Worm (Caenorhabditis elegans): ENCODE results near the gene T16G1.4.
A peak's percentile ranks its signal among the peaks of the same experiment; 100 is the strongest.

T16G1.4 gene

ce11 chrV:12970575-12971160, 29.0 kb upstream of the T16G1.4 start, which contains the start of gene pnn-1:
Gene pnn-1, plus strand, starts transcription at chrV:12971110.
- TF ChIP-seq F16B12.6 (tag; optimal IDR thresholded peaks at IDR 0.05) (peak; percentile 87), grh-1 (GFP tag; IDR thresholded peaks at IDR 0.05) (no peak), nhr-28 (tag; optimal IDR thresholded peaks at IDR 0.05) (no peak), mep-1 (tag; optimal IDR thresholded peaks at IDR 0.05) (peak; percentile 58), tbx-2 (tag; optimal IDR thresholded peaks at IDR 0.05) (peak; percentile 12), zip-4 (GFP tag; optimal IDR thresholded peaks at IDR 0.05) (no peak), efl-1 (optimal IDR thresholded peaks at IDR 0.05) (peak; percentile 40 to 58), efl-1 (GFP tag; optimal IDR thresholded peaks at IDR 0.05 in 1 of 2) (peak; percentile 49 to 95), ceh-90 (tag; optimal IDR thresholded peaks at IDR 0.05) (no peak), fkh-8 (tag; optimal IDR thresholded peaks at IDR 0.05) (no peak), mef-2 (tag; optimal IDR thresholded peaks at IDR 0.05) (no peak), alr-1 (tag; optimal IDR thresholded peaks at IDR 0.05; ENCODE audit: borderline replicate concordance) (no peak), sox-4 (tag; optimal IDR thresholded peaks at IDR 0.05) (no peak), pqm-1 (tag; optimal IDR thresholded peaks at IDR 0.05) (no peak), aly-2 (tag; optimal IDR thresholded peaks at IDR 0.05) (no peak), rnt-1 (tag; optimal IDR thresholded peaks at IDR 0.05) (no peak), C16A3.4 (tag; optimal IDR thresholded peaks at IDR 0.05) (peak; percentile 44), unc-130 (tag; optimal IDR thresholded peaks at IDR 0.05) (no peak), dpl-1 (GFP tag; optimal IDR thresholded peaks at IDR 0.05) (peak; percentile 29 to 69 (median 63)), ces-1 (GFP tag; optimal IDR thresholded peaks at IDR 0.05) (no peak), ceh-82 (tag; optimal IDR thresholded peaks at IDR 0.05) (no peak), unc-98 (GFP tag; IDR thresholded peaks at IDR 0.05) (no peak), ama-1 (optimal IDR thresholded peaks at IDR 0.05) (no peak), lsy-2 (tag; optimal IDR thresholded peaks at IDR 0.05) (peak; percentile 71 to 86), nhr-19 (GFP tag; conservative IDR thresholded peaks at IDR 0.05) (no peak), irx-1 (tag; optimal IDR thresholded peaks at IDR 0.05) (no peak), elt-2 (tag; optimal IDR thresholded peaks at IDR 0.05) (no peak), unc-62 (GFP tag; optimal IDR thresholded peaks at IDR 0.05) (no peak), lin-35 (GFP tag; optimal IDR thresholded peaks at IDR 0.05) (peak; percentile 28 to 63), nhr-11 (tag; optimal IDR thresholded peaks at IDR 0.05) (no peak), snpc-4 (tag; optimal IDR thresholded peaks at IDR 0.05) (no peak), nhr-71 (tag; optimal IDR thresholded peaks at IDR 0.05) (peak; percentile 44), C04F5.9 (tag; optimal IDR thresholded peaks at IDR 0.05) (no peak), lin-14 (GFP tag; optimal IDR thresholded peaks at IDR 0.05) (peak; percentile 37), sup-37 (GFP tag; optimal IDR thresholded peaks at IDR 0.05) (no peak), blmp-1 (tag; optimal IDR thresholded peaks at IDR 0.05) (peak; percentile 41), snu-23 (GFP tag; optimal IDR thresholded peaks at IDR 0.05) (peak; percentile 45), xbp-1 (tag; optimal IDR thresholded peaks at IDR 0.05) (peak; percentile 31), nhr-84 (tag; optimal IDR thresholded peaks at IDR 0.05) (no peak), nhr-76 (tag; optimal IDR thresholded peaks at IDR 0.05) (no peak), aha-1 (tag; optimal IDR thresholded peaks at IDR 0.05) (no peak), mdl-1 (tag; optimal IDR thresholded peaks at IDR 0.05) (no peak), sptf-1 (tag; optimal IDR thresholded peaks at IDR 0.05) (no peak), tlp-1 (tag; optimal IDR thresholded peaks at IDR 0.05) (no peak), nhr-20 (tag; optimal IDR thresholded peaks at IDR 0.05) (no peak), unc-30 (tag; optimal IDR thresholded peaks at IDR 0.05) (no peak), unc-86 (tag; optimal IDR thresholded peaks at IDR 0.05) (no peak), C34B4.2 (tag; optimal IDR thresholded peaks at IDR 0.05) (no peak), hpl-2 (GFP tag; optimal IDR thresholded peaks at IDR 0.05) (no peak), fkh-4 (tag; optimal IDR thresholded peaks at IDR 0.05; ENCODE audit: borderline replicate concordance) (no peak), isw-1 (GFP tag; IDR thresholded peaks at IDR 0.05) (no peak), efl-3 (GFP tag; optimal IDR thresholded peaks at IDR 0.05) (no peak), ceh-8 (GFP tag; optimal IDR thresholded peaks at IDR 0.05) (no peak), nhr-85 (tag) (no peak), lin-15B (tag; optimal IDR thresholded peaks at IDR 0.05) (no peak)
